Worm (Caenorhabditis elegans) whole organism, midembryonic: ENCODE data around the gene Y71H2AM.20.

Experiments used
- T22C8.4 ChIP-seq: fragments of 200-800 bp; sonication (Bioruptor generic); IDR thresholded peaks from 2 replicates; pipeline ENCODE4 v1.3.6; 2022; ENCODE audit warnings: missing genetic modification characterization, missing compliant biosample characterization
- cog-1 ChIP-seq: sonication (generic microtip); optimal IDR thresholded peaks from 2 replicates; lab custom pipeline; 2016; ENCODE audit warnings: missing genetic modification characterization, missing compliant biosample characterization
- flt-1 ChIP-seq: fragments of 200-800 bp; sonication (Bioruptor generic); IDR thresholded peaks from 2 replicates; pipeline ENCODE4 v1.3.6; 2022; ENCODE audit warnings: missing genetic modification characterization, missing compliant biosample characterization
- klf-2 ChIP-seq: fragments of 200-800 bp; sonication (Bioruptor generic); conservative IDR thresholded peaks from 2 replicates; pipeline ENCODE4 v1.3.6; 2022; ENCODE audit warnings: missing genetic modification reagents, missing genetic modification characterization, missing compliant biosample characterization
- med-1 ChIP-seq: sonication (generic microtip); optimal IDR thresholded peaks from 2 replicates; lab custom pipeline; 2017; ENCODE audit warnings: missing genetic modification characterization, mild to moderate bottlenecking, missing compliant biosample characterization, antibody characterized with exemption, missing genetic modification reagents; ENCODE audit not compliant: insufficient read depth
- ref-1 ChIP-seq: fragments of 200-800 bp; sonication (Bioruptor generic); conservative IDR thresholded peaks from 2 replicates; pipeline ENCODE4 v1.3.6; 2022; ENCODE audit warnings: missing genetic modification reagents, missing genetic modification characterization, missing compliant biosample characterization
- tab-1 ChIP-seq: fragments of 200-800 bp; sonication (Bioruptor generic); IDR thresholded peaks from 2 replicates; pipeline ENCODE4 v1.3.6; 2022; ENCODE audit warnings: missing genetic modification characterization, missing compliant biosample characterization
- ztf-23 ChIP-seq: fragments of 200-800 bp; sonication (Bioruptor generic); IDR thresholded peaks from 2 replicates; pipeline ENCODE4 v1.3.6; 2022; ENCODE audit warnings: missing genetic modification reagents, missing genetic modification characterization, missing compliant biosample characterization
- ztf-29 ChIP-seq: fragments of 200-800 bp; sonication (Bioruptor generic); IDR thresholded peaks from 2 replicates; pipeline ENCODE4 v1.3.6; 2022; ENCODE audit warnings: missing genetic modification reagents, missing genetic modification characterization, missing compliant biosample characterization

Gene Y71H2AM.20

DNA sequence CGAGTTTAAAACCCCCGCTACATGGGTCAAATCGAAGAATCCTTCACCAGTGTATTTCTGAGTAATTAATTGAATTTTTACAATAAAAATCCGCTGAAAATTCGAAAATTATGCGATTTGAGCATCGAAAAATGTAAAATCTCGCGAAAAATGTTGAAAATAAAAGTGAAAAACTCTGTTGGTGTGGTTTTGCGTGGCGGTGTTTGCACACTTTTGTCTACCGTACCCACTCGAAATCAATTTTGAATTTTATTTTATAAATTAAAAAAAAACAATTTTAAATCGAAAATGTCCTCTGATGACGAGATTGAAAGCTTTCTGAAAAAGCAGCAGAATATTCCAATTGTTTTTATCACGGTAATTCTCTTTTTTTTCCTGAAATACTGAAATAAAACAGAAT, 5.0 kb downstream of the Y71H2AM.20 start, which contains the start of gene Y71H2AM.6:
Y71H2AM.6 (plus strand) TSS at position 264 of the 400 bp plus-strand sequence.
- TF ChIP-seq T22C8.4 (peak; percentile 11; the same call in 1 of the 2 replicates), med-1 (GFP tag; lab: Kevin White, UChicago) (no peak)

DNA sequence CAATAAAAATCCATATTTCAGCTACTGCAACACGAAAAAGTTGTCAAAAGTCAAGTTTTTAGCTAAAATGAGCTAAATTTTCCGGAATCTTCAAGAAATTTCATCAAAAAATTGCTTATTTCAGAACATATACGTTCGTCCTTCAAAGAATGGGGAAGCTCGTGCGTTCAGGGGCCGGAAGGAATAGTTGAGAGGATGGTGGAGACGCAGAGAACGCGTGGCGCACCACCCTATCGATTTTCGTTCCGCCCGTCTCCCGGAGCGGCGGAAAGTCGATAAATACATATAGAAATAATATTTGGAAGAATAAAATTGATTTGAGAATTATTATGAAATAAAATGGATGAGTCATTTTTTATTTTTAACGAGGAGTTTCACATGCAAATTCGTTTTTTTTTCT, 5.5 kb downstream of the Y71H2AM.20 start:
- TF ChIP-seq T22C8.4 (peak; percentile 64; the same call in 1 of the 2 replicates), cog-1 (tag; lab: Kevin White, UChicago) (no peak)

ce11 chrIII:2778655-2779054, 7.1 kb downstream of the Y71H2AM.20 start, which contains the start of gene laf-1:
laf-1 (minus strand) TSS chrIII:2779053.
- no peak for TF ChIP-seq flt-1 (GFP tag; lab: Robert Waterston, UW)
- no peak for TF ChIP-seq med-1 (GFP tag; lab: Kevin White, UChicago)
- TF ChIP-seq ztf-29 (GFP tag; lab: Robert Waterston, UW), result no peak
- no peak for TF ChIP-seq cog-1 (tag; lab: Kevin White, UChicago)
- no peak for TF ChIP-seq T22C8.4
- no peak for TF ChIP-seq klf-2 (GFP tag; lab: Robert Waterston, UW)
- TF ChIP-seq ztf-23, result no peak
- TF ChIP-seq ref-1 (GFP tag; lab: Robert Waterston, UW), result no peak

DNA sequence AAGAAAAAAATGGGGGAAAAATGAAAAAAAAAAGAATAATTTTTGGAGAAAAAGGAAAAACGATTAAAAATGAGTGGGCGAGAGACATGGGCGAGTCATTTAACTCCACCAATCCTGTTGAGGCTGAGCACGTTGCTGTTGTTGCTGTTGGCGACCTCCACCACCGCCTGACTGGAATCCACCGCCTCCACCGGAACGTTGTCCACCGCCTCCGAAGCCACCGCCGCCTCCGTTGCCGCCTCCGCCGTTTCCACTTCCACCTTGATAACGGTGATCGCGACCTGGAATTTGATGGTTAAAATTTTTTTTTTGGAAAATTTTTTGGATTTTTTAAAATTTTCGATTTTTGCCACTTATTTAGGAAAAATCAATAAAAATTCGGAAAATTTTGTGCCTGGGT, 15.0 kb downstream of the Y71H2AM.20 start:
- TF ChIP-seq ztf-29 (GFP tag; lab: Robert Waterston, UW) (no peak), flt-1 (GFP tag; lab: Robert Waterston, UW) (no peak), ref-1 (GFP tag; lab: Robert Waterston, UW) (no peak), klf-2 (GFP tag; lab: Robert Waterston, UW) (no peak), T22C8.4 (no peak), tab-1 (GFP tag; lab: Robert Waterston, UW) (no peak), ztf-23 (no peak), cog-1 (tag; lab: Kevin White, UChicago) (no peak), med-1 (GFP tag; lab: Kevin White, UChicago) (no peak)

ce11 chrIII:2769078-2769477, 16.7 kb downstream of the Y71H2AM.20 start:
- no peak for TF ChIP-seq klf-2 (GFP tag; lab: Robert Waterston, UW)
- no peak for TF ChIP-seq ref-1 (GFP tag; lab: Robert Waterston, UW)
- TF ChIP-seq med-1 (GFP tag; lab: Kevin White, UChicago), result no peak
- no peak for TF ChIP-seq flt-1 (GFP tag; lab: Robert Waterston, UW)
- TF ChIP-seq tab-1 (GFP tag; lab: Robert Waterston, UW), result no peak
- TF ChIP-seq ztf-29 (GFP tag; lab: Robert Waterston, UW), result no peak
- TF ChIP-seq ztf-23, result no peak

- TF ChIP-seq tab-1 (GFP tag; lab: Robert Waterston, UW), result peak; percentile 86; the same call in 1 of the 2 replicates
- TF ChIP-seq med-1 (GFP tag; lab: Kevin White, UChicago), result peak; percentile 93
- TF ChIP-seq T22C8.4, result peak; percentile 90
- TF ChIP-seq flt-1 (GFP tag; lab: Robert Waterston, UW), result peak; percentile 87
- peak; percentile 90 for TF ChIP-seq cog-1 (tag; lab: Kevin White, UChicago)
- TF ChIP-seq ztf-29 (GFP tag; lab: Robert Waterston, UW), result peak; percentile 89
- TF ChIP-seq ztf-23, result peak; percentile 90
- peak; percentile 73 for TF ChIP-seq klf-2 (GFP tag; lab: Robert Waterston, UW)
- peak; percentile 71 for TF ChIP-seq ref-1 (GFP tag; lab: Robert Waterston, UW)
These were observed 17.1 kb downstream of the Y71H2AM.20 start, which contains the start of gene swsn-3 for ce11 chrIII:2768635-2769034. swsn-3 (minus strand) TSS chrIII:2768679.

- TF ChIP-seq ztf-23 (no peak), ref-1 (GFP tag; lab: Robert Waterston, UW) (no peak), ztf-29 (GFP tag; lab: Robert Waterston, UW) (no peak), T22C8.4 (no peak), med-1 (GFP tag; lab: Kevin White, UChicago) (no peak), flt-1 (GFP tag; lab: Robert Waterston, UW) (no peak), klf-2 (GFP tag; lab: Robert Waterston, UW) (no peak), tab-1 (GFP tag; lab: Robert Waterston, UW) (no peak), cog-1 (tag; lab: Kevin White, UChicago) (no peak)
These were observed 25.0 kb downstream of the Y71H2AM.20 start, which contains the start of gene pho-9 for ce11 chrIII:2760726-2761125. pho-9 (minus strand) TSS chrIII:2760816.

ce11 chrIII:2759308-2759707, 26.4 kb downstream of the Y71H2AM.20 start:
- no peak for TF ChIP-seq flt-1 (GFP tag; lab: Robert Waterston, UW)
- no peak for TF ChIP-seq klf-2 (GFP tag; lab: Robert Waterston, UW)
- no peak for TF ChIP-seq ztf-29 (GFP tag; lab: Robert Waterston, UW)
- TF ChIP-seq med-1 (GFP tag; lab: Kevin White, UChicago), result no peak
- no peak for TF ChIP-seq cog-1 (tag; lab: Kevin White, UChicago)
- TF ChIP-seq tab-1 (GFP tag; lab: Robert Waterston, UW), result no peak
- TF ChIP-seq ref-1 (GFP tag; lab: Robert Waterston, UW), result no peak
- TF ChIP-seq T22C8.4, result no peak
- TF ChIP-seq ztf-23, result no peak

- TF ChIP-seq T22C8.4, result no peak
- TF ChIP-seq tab-1 (GFP tag; lab: Robert Waterston, UW), result no peak
- no peak for TF ChIP-seq med-1 (GFP tag; lab: Kevin White, UChicago)
- TF ChIP-seq ref-1 (GFP tag; lab: Robert Waterston, UW), result no peak
- no peak for TF ChIP-seq cog-1 (tag; lab: Kevin White, UChicago)
- no peak for TF ChIP-seq klf-2 (GFP tag; lab: Robert Waterston, UW)
- no peak for TF ChIP-seq ztf-29 (GFP tag; lab: Robert Waterston, UW)
- TF ChIP-seq ztf-23, result no peak
- no peak for TF ChIP-seq flt-1 (GFP tag; lab: Robert Waterston, UW)
These were observed 27.7 kb downstream of the Y71H2AM.20 start for ce11 chrIII:2758092-2758491.

DNA sequence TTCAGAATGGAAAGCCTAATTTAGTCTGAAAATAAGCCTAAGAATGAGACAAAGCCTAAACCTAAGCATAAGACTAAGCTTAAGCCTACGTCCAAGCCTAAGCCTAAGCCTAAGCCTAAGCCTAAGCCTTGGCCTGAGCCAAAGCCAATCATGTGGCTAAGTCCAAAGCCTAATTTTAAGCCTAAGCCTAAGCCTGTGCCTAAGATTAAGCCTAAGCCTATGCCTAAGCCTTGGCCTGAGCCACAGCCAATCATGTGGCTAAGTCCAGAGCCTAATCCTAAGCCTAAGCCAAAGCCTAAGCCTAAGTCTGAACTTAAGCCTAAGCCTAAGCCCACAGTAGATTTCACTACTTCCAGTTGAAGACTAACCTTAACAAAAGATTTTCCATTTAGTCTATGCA, 28.3 kb downstream of the Y71H2AM.20 start:
- TF ChIP-seq med-1 (GFP tag; lab: Kevin White, UChicago) (no peak), cog-1 (tag; lab: Kevin White, UChicago) (no peak), flt-1 (GFP tag; lab: Robert Waterston, UW) (no peak), klf-2 (GFP tag; lab: Robert Waterston, UW) (no peak), ref-1 (GFP tag; lab: Robert Waterston, UW) (no peak), ztf-23 (no peak)
